Worm (Caenorhabditis elegans) whole organism, L3 larva: ENCODE measurements around the gene mel-32.

ENCODE experiments used
- R02D3.7 ChIP-seq: fragments of 150-350 bp; optimal IDR thresholded peaks from 2 replicates; lab custom pipeline; 2014; ENCODE audit warnings: missing biosample characterization, missing genetic modification characterization
- ZK546.5 ChIP-seq: sonication (generic microtip); optimal IDR thresholded peaks from 2 replicates; lab custom pipeline; 2017; ENCODE audit warnings: missing biosample characterization, missing genetic modification characterization
- aly-2 ChIP-seq: fragments of 150-350 bp; optimal IDR thresholded peaks from 2 replicates; lab custom pipeline; 2014; ENCODE audit warnings: missing biosample characterization, missing genetic modification characterization
- ama-1 ChIP-seq: fragments of 150-350 bp; optimal IDR thresholded peaks from 2 replicates; lab custom pipeline; 2018
- ceh-16 ChIP-seq: sonication (generic microtip); optimal IDR thresholded peaks from 2 replicates; lab custom pipeline; 2017; ENCODE audit warnings: missing biosample characterization, missing genetic modification characterization
- ceh-28 ChIP-seq: fragments of 150-350 bp; optimal IDR thresholded peaks from 2 replicates; lab custom pipeline; 2014; ENCODE audit warnings: missing biosample characterization, missing genetic modification reagents, missing genetic modification characterization
- ceh-82 ChIP-seq: fragments of 150-350 bp; optimal IDR thresholded peaks from 2 replicates; lab custom pipeline; 2014; ENCODE audit warnings: missing biosample characterization, missing genetic modification characterization
- daf-12 ChIP-seq: fragments of 150-350 bp; optimal IDR thresholded peaks from 2 replicates; lab custom pipeline; 2014; ENCODE audit warnings: missing biosample characterization, missing genetic modification reagents, missing genetic modification characterization
- egl-27 ChIP-seq: sonication (generic microtip); optimal IDR thresholded peaks from 4 replicates; lab custom pipeline; 2017; ENCODE audit warnings: missing biosample characterization, missing genetic modification reagents, missing genetic modification characterization
- egl-5 ChIP-seq: fragments of 150-350 bp; optimal IDR thresholded peaks from 2 replicates; lab custom pipeline; 2017; ENCODE audit warnings: missing biosample characterization, missing genetic modification reagents, missing genetic modification characterization, inconsistent platforms
- elt-1 ChIP-seq: fragments of 150-350 bp; optimal IDR thresholded peaks from 2 replicates; lab custom pipeline; 2014; ENCODE audit warnings: missing biosample characterization, missing genetic modification characterization
- elt-2 ChIP-seq: sonication (generic microtip); optimal IDR thresholded peaks from 2 replicates; lab custom pipeline; 2016; ENCODE audit warnings: missing genetic modification reagents, mild to moderate bottlenecking, missing genetic modification characterization, missing compliant biosample characterization
- elt-3 ChIP-seq, 3 experiments: fragments of 150-350 bp in 1 of 3; sonication (generic microtip) in 2 of 3; optimal IDR thresholded peaks; 2 replicates in 2 of 3; 4 replicates in 1 of 3; lab custom pipeline; 2014 to 2017; ENCODE audit warnings: missing biosample characterization in 3 of 3, missing genetic modification characterization in 3 of 3
- eor-1 ChIP-seq, 2 experiments: fragments of 150-350 bp; optimal IDR thresholded peaks; 2 replicates each; lab custom pipeline; 2014 to 2018; ENCODE audit warnings: missing biosample characterization in 2 of 2, missing genetic modification characterization in 2 of 2
- fkh-10 ChIP-seq: sonication (generic microtip); optimal IDR thresholded peaks from 2 replicates; lab custom pipeline; 2017; ENCODE audit warnings: missing biosample characterization, missing genetic modification reagents, missing genetic modification characterization
- fkh-2 ChIP-seq: fragments of 150-350 bp; optimal IDR thresholded peaks from 2 replicates; lab custom pipeline; 2014; ENCODE audit warnings: missing biosample characterization, missing genetic modification reagents, missing genetic modification characterization
- fos-1 ChIP-seq: fragments of 150-350 bp; optimal IDR thresholded peaks from 2 replicates; lab custom pipeline; 2014; ENCODE audit warnings: missing biosample characterization, missing genetic modification characterization
- hmg-11 ChIP-seq: sonication (generic microtip); optimal IDR thresholded peaks from 2 replicates; lab custom pipeline; 2016; ENCODE audit warnings: missing genetic modification characterization, missing compliant biosample characterization
- jun-1 ChIP-seq: fragments of 150-350 bp; optimal IDR thresholded peaks from 2 replicates; lab custom pipeline; 2014; ENCODE audit warnings: missing biosample characterization, missing genetic modification reagents, missing genetic modification characterization
- lin-15B ChIP-seq: fragments of 150-350 bp; optimal IDR thresholded peaks from 2 replicates; lab custom pipeline; 2014; ENCODE audit warnings: missing biosample characterization, missing genetic modification characterization
- lin-39 ChIP-seq: fragments of 150-350 bp; optimal IDR thresholded peaks from 2 replicates; lab custom pipeline; 2018; ENCODE audit warnings: missing biosample characterization, missing genetic modification reagents, missing genetic modification characterization
- lsy-12 ChIP-seq: sonication (generic microtip); optimal IDR thresholded peaks from 2 replicates; lab custom pipeline; 2016; ENCODE audit warnings: mild to moderate bottlenecking, missing genetic modification characterization, missing compliant biosample characterization
- mdl-1 ChIP-seq: fragments of 150-350 bp; optimal IDR thresholded peaks from 2 replicates; lab custom pipeline; 2014; ENCODE audit warnings: missing biosample characterization, missing genetic modification characterization
- mml-1 ChIP-seq: fragments of 150-350 bp; sonication (generic microtip); optimal IDR thresholded peaks from 3 replicates; lab custom pipeline; 2014; ENCODE audit warnings: missing biosample characterization, missing genetic modification characterization
- nfya-1 ChIP-seq: sonication (generic microtip); optimal IDR thresholded peaks from 2 replicates; lab custom pipeline; 2017; ENCODE audit warnings: missing genetic modification characterization, mild to moderate bottlenecking, missing compliant biosample characterization, antibody characterized with exemption, moderate library complexity; ENCODE audit not compliant: insufficient read depth
- nhr-11 ChIP-seq: fragments of 150-350 bp; optimal IDR thresholded peaks from 2 replicates; lab custom pipeline; 2014; ENCODE audit warnings: missing biosample characterization, missing genetic modification characterization
- nhr-12 ChIP-seq: fragments of 150-350 bp; optimal IDR thresholded peaks from 2 replicates; lab custom pipeline; 2014; ENCODE audit warnings: missing biosample characterization, missing genetic modification characterization
- nhr-25 ChIP-seq: sonication (generic microtip); optimal IDR thresholded peaks from 2 replicates; lab custom pipeline; 2017; ENCODE audit warnings: missing biosample characterization, missing genetic modification characterization
- nhr-28 ChIP-seq: fragments of 150-350 bp; optimal IDR thresholded peaks from 2 replicates; lab custom pipeline; 2014; ENCODE audit warnings: missing biosample characterization, missing genetic modification characterization
- nhr-43 ChIP-seq: sonication (generic microtip); optimal IDR thresholded peaks from 2 replicates; lab custom pipeline; 2016; ENCODE audit warnings: mild to moderate bottlenecking, missing genetic modification characterization, missing compliant biosample characterization; ENCODE audit not compliant: poor library complexity, severe bottlenecking
- nhr-67 ChIP-seq: fragments of 150-350 bp; optimal IDR thresholded peaks from 2 replicates; lab custom pipeline; 2014; ENCODE audit warnings: missing biosample characterization, missing genetic modification characterization
- nhr-77 ChIP-seq: fragments of 150-350 bp; optimal IDR thresholded peaks from 2 replicates; lab custom pipeline; 2014; ENCODE audit warnings: missing biosample characterization, missing genetic modification characterization
- pha-4 ChIP-seq: fragments of 150-350 bp; optimal IDR thresholded peaks from 2 replicates; lab custom pipeline; 2014; ENCODE audit warnings: missing biosample characterization, missing genetic modification reagents, missing genetic modification characterization
- sea-2 ChIP-seq: fragments of 150-350 bp; sonication (generic microtip); optimal IDR thresholded peaks from 4 replicates; lab custom pipeline; 2014; ENCODE audit warnings: missing biosample characterization, missing genetic modification reagents, missing genetic modification characterization
- skn-1 ChIP-seq: fragments of 150-350 bp; optimal IDR thresholded peaks from 2 replicates; lab custom pipeline; 2014; ENCODE audit warnings: missing biosample characterization, missing genetic modification characterization
- snpc-4 ChIP-seq: fragments of 150-350 bp; optimal IDR thresholded peaks from 2 replicates; lab custom pipeline; 2014; ENCODE audit warnings: missing biosample characterization, missing genetic modification characterization
- tbx-2 ChIP-seq: sonication (generic microtip); optimal IDR thresholded peaks from 2 replicates; lab custom pipeline; 2016; ENCODE audit warnings: mild to moderate bottlenecking, missing genetic modification characterization, missing compliant biosample characterization
- unc-62 ChIP-seq: fragments of 150-350 bp; sonication (generic microtip); optimal IDR thresholded peaks from 4 replicates; lab custom pipeline; 2014; ENCODE audit warnings: missing biosample characterization, missing genetic modification reagents, missing genetic modification characterization
- zag-1 ChIP-seq: fragments of 150-350 bp; optimal IDR thresholded peaks from 2 replicates; lab custom pipeline; 2014; ENCODE audit warnings: missing biosample characterization, missing genetic modification characterization
- ztf-11 ChIP-seq: fragments of 150-350 bp; optimal IDR thresholded peaks from 2 replicates; lab custom pipeline; 2014; ENCODE audit warnings: missing biosample characterization, missing genetic modification characterization
- ztf-4 ChIP-seq: fragments of 150-350 bp; optimal IDR thresholded peaks from 2 replicates; lab custom pipeline; 2014; ENCODE audit warnings: missing biosample characterization, missing genetic modification characterization

The mel-32 gene

ce11 chrIII:6452683-6453082 lies 9.9 kb upstream of the mel-32 start:
- TF ChIP-seq pha-4, result peak; percentile 37
- TF ChIP-seq nfya-1 (tag; lab: Kevin White, UChicago), result peak; percentile 39
- TF ChIP-seq ceh-16 (tag; lab: Kevin White, UChicago), result no peak
- TF ChIP-seq ama-1 (lab: Kevin White, UChicago), result peak; percentile 8

DNA sequence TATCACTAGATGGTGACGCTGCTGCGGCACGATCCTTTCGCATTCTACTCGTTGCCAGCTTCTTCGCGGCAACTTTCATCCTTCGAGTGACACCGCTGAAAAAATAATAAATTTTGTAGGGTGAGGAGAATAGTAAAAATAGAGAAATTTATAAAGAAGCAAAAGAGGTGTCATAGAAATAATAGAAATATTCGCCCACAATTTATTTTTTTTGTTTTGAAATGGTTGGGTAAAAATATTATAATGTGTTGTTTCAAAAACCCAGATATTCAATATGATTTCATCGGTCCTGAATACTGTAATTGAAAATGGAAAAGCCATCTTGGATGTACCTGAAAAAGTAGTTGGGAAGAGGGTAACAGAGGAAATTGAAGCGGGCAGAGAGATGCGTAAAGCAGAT lies 9.5 kb upstream of the mel-32 start, which contains the start of gene set-1:
set-1 (minus strand) TSS at position 101 of the 400 bp plus-strand sequence.
- TF ChIP-seq ztf-4 (tag; lab: Kevin White, UChicago), result no peak
- TF ChIP-seq ama-1 (lab: Kevin White, UChicago), result no peak
- TF ChIP-seq lin-39, result no peak
- no peak for TF ChIP-seq hmg-11
- TF ChIP-seq ceh-16 (tag; lab: Kevin White, UChicago), result no peak
- TF ChIP-seq fos-1, result no peak
- no peak for TF ChIP-seq nfya-1 (tag; lab: Kevin White, UChicago)
- TF ChIP-seq sea-2 (GFP tag; lab: Kevin White, UChicago), result no peak
- no peak for TF ChIP-seq fkh-10 (GFP tag; lab: Kevin White, UChicago)
- TF ChIP-seq ztf-11, result no peak
- TF ChIP-seq nhr-25, result no peak
- no peak for TF ChIP-seq nhr-28
- no peak for TF ChIP-seq nhr-67 (tag; lab: Kevin White, UChicago)
- TF ChIP-seq egl-27 (tag; lab: Kevin White, UChicago), result no peak
- no peak for TF ChIP-seq lsy-12 (tag; lab: Kevin White, UChicago)
- TF ChIP-seq, all 47 proteins: peak for 0

DNA sequence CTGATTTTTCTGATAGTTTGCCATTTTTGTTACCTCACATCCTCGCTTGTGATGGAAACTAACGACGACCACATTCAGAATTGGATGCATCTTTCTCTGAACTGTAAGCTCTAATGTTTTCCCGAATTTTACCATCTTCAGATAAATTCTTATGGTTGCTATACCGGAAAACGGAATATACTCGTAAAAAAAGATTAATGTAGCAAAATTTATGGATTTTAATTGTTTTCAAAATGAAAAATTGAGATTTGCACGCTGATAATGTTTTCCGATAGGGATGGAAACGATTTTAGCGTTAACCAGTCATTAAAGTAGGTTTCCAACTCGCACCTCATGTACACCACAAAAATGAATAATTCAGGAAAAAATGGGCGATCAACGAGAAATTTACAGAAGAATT lies 7.8 kb upstream of the mel-32 start, which contains the start of gene T26A5.6:
T26A5.6 (minus strand) TSS at position 101 of the 400 bp plus-strand sequence.
- no peak for TF ChIP-seq egl-5 (tag; lab: Kevin White, UChicago)
- no peak for TF ChIP-seq nhr-77 (tag; lab: Kevin White, UChicago)
- TF ChIP-seq nhr-11, result no peak
- no peak for TF ChIP-seq R02D3.7
- TF ChIP-seq lin-15B (tag; lab: Kevin White, UChicago), result no peak
- TF ChIP-seq mml-1, result no peak
- no peak for TF ChIP-seq snpc-4
- TF ChIP-seq fos-1, result no peak
- no peak for TF ChIP-seq fkh-2 (tag; lab: Kevin White, UChicago)
- TF ChIP-seq ZK546.5, result no peak
- TF ChIP-seq nhr-28, result no peak
- no peak for TF ChIP-seq ceh-28 (tag; lab: Kevin White, UChicago)
- no peak for TF ChIP-seq hmg-11
- TF ChIP-seq egl-27 (tag; lab: Kevin White, UChicago), result no peak
- TF ChIP-seq elt-3 (tag; optimal IDR thresholded peaks at IDR 0.05; lab: Kevin White, UChicago), result no peak
- TF ChIP-seq nfya-1 (tag; lab: Kevin White, UChicago), result no peak
- TF ChIP-seq mdl-1 (tag; lab: Kevin White, UChicago), result no peak
- TF ChIP-seq elt-2, result no peak
- TF ChIP-seq, all 47 proteins: peak for 0

- no peak for TF ChIP-seq lin-15B (tag; lab: Kevin White, UChicago)
- TF ChIP-seq aly-2 (tag; lab: Kevin White, UChicago), result no peak
- TF ChIP-seq daf-12 (tag; lab: Kevin White, UChicago), result no peak
- TF ChIP-seq ceh-16 (tag; lab: Kevin White, UChicago), result no peak
- TF ChIP-seq zag-1 (tag; lab: Kevin White, UChicago), result no peak
- no peak for TF ChIP-seq mml-1
- no peak for TF ChIP-seq elt-3 (tag; optimal IDR thresholded peaks at IDR 0.05; lab: Kevin White, UChicago)
- no peak for TF ChIP-seq nhr-43 (tag; lab: Kevin White, UChicago)
- TF ChIP-seq ama-1 (lab: Kevin White, UChicago), result no peak
Observed at ce11 chrIII:6449854-6450253, 7.1 kb upstream of the mel-32 start.

- TF ChIP-seq nhr-28, result no peak
- TF ChIP-seq nhr-11, result peak; percentile 40
- TF ChIP-seq nhr-43 (tag; lab: Kevin White, UChicago), result peak; percentile 81
- no peak for TF ChIP-seq eor-1 (tag; optimal IDR thresholded peaks at IDR 0.05; lab: Kevin White, UChicago)
- peak; percentile 8 for TF ChIP-seq ceh-28 (tag; lab: Kevin White, UChicago)
- TF ChIP-seq nhr-12 (tag; lab: Kevin White, UChicago), result no peak
- peak; percentile 58 for TF ChIP-seq nhr-25
- TF ChIP-seq skn-1 (tag; lab: Kevin White, UChicago), result no peak
- TF ChIP-seq ama-1 (lab: Kevin White, UChicago), result no peak
- TF ChIP-seq elt-2, result peak; percentile 80
- peak; percentile 56 for TF ChIP-seq pha-4
- TF ChIP-seq zag-1 (tag; lab: Kevin White, UChicago), result no peak
- TF ChIP-seq jun-1 (tag; lab: Kevin White, UChicago), result peak; percentile 9
- TF ChIP-seq ceh-82 (tag; lab: Kevin White, UChicago), result no peak
- no peak for TF ChIP-seq egl-5 (tag; lab: Kevin White, UChicago)
- TF ChIP-seq egl-27 (tag; lab: Kevin White, UChicago), result no peak
- no peak for TF ChIP-seq lin-39
- TF ChIP-seq hmg-11, result peak; percentile 43
- no peak for TF ChIP-seq ztf-11
- TF ChIP-seq fkh-2 (tag; lab: Kevin White, UChicago), result no peak
- no peak for TF ChIP-seq unc-62 (GFP tag; lab: Kevin White, UChicago)
- TF ChIP-seq sea-2 (GFP tag; lab: Kevin White, UChicago), result no peak
- TF ChIP-seq tbx-2 (tag; lab: Kevin White, UChicago), result no peak
- TF ChIP-seq daf-12 (tag; lab: Kevin White, UChicago), result no peak
- TF ChIP-seq elt-1, result no peak
- TF ChIP-seq lin-15B (tag; lab: Kevin White, UChicago), result no peak
- TF ChIP-seq mdl-1 (tag; lab: Kevin White, UChicago), result peak; percentile 53
- no peak for TF ChIP-seq ceh-16 (tag; lab: Kevin White, UChicago)
- TF ChIP-seq elt-3 (tag; optimal IDR thresholded peaks at IDR 0.05; lab: Kevin White, UChicago), result no peak
- TF ChIP-seq fos-1, result no peak
Observed at ce11 chrIII:6447521-6447920, 4.7 kb upstream of the mel-32 start.
